Fruit fly (Drosophila melanogaster): ENCODE measurements around the gene vilya.

Gene vilya

DNA sequence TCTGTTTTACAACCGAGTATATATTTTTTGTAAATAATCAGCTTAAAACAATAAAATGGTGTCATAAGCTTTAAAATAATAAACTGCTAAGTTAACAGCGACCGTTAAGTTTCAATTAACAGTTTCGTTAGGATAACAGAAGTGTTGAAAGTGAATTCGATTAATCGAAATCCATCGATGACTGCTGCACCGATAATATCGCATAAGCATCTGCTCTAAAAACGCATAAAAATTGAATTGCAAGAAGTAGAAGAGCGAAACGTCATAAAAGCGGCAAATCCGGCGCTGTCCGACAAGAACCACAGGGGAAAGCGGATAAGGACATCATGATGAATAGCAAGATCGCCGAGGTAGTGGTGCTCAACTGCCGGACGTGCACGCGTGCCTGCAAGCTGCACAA, 1.0 kb downstream of the vilya start, which contains the start of gene dwg (continued):
- TF ChIP-seq Sox102F (GFP tag; optimal IDR thresholded peaks at IDR 0.05), result no peak
- no peak for TF ChIP-seq hth (optimal IDR thresholded peaks at IDR 0.05)
- TF ChIP-seq jing (GFP tag; optimal IDR thresholded peaks at IDR 0.05), result no peak
- TF ChIP-seq tin (GFP tag; optimal IDR thresholded peaks at IDR 0.05), result no peak
- no peak for TF ChIP-seq CG17328 (GFP tag; IDR thresholded peaks at IDR 0.05)
- no peak for TF ChIP-seq lab (GFP tag; optimal IDR thresholded peaks at IDR 0.05)
- no peak for TF ChIP-seq gro (GFP tag; optimal IDR thresholded peaks at IDR 0.05)
- TF ChIP-seq oc (tag; optimal IDR thresholded peaks at IDR 0.05), result no peak
- TF ChIP-seq CG10654 (GFP tag; optimal IDR thresholded peaks at IDR 0.05), result no peak
- no peak for TF ChIP-seq CG12942 (GFP tag; optimal IDR thresholded peaks at IDR 0.05)
- no peak for TF ChIP-seq CG14441 (GFP tag; IDR thresholded peaks at IDR 0.05)
- peak; percentile 79 for TF ChIP-seq Sry-δ (GFP tag; optimal IDR thresholded peaks at IDR 0.05)
- TF ChIP-seq nerfin-1 (tag; optimal IDR thresholded peaks at IDR 0.05), result no peak
- TF ChIP-seq PHDP (tag; optimal IDR thresholded peaks at IDR 0.05), result no peak
- TF ChIP-seq CG3838 (GFP tag; optimal IDR thresholded peaks at IDR 0.05), result no peak
- no peak for TF ChIP-seq gt (GFP tag; IDR thresholded peaks at IDR 0.05)
- no peak for TF ChIP-seq gem (tag; optimal IDR thresholded peaks at IDR 0.05)
- no peak for TF ChIP-seq Bdp1 (GFP tag; optimal IDR thresholded peaks at IDR 0.05)
- TF ChIP-seq Poxn (GFP tag; IDR thresholded peaks at IDR 0.05), result no peak
- no peak for TF ChIP-seq gce (GFP tag; IDR thresholded peaks at IDR 0.05)
- no peak for TF ChIP-seq CoRest (tag; optimal IDR thresholded peaks at IDR 0.05)
- no peak for TF ChIP-seq Adf1 (GFP tag; IDR thresholded peaks at IDR 0.05)
- no peak for TF ChIP-seq CG5245 (GFP tag; optimal IDR thresholded peaks at IDR 0.05)
- no peak for TF ChIP-seq CG5180 (GFP tag; optimal IDR thresholded peaks at IDR 0.05)
- no peak for TF ChIP-seq CG3281 (GFP tag; optimal IDR thresholded peaks at IDR 0.05)
- no peak for TF ChIP-seq pita (GFP tag; optimal IDR thresholded peaks at IDR 0.05)
- TF ChIP-seq bowl (GFP tag; IDR thresholded peaks at IDR 0.05), result no peak
- TF ChIP-seq vvl (GFP tag; IDR thresholded peaks at IDR 0.05), result no peak
- peak; percentile 66 for TF ChIP-seq MESR4 (GFP tag; optimal IDR thresholded peaks at IDR 0.05)
- no peak for TF ChIP-seq sqz (GFP tag; optimal IDR thresholded peaks at IDR 0.05)
- no peak for TF ChIP-seq CG1832 (GFP tag; optimal IDR thresholded peaks at IDR 0.05)
- no peak for TF ChIP-seq bcd (GFP tag; optimal IDR thresholded peaks at IDR 0.05)
- TF ChIP-seq unpg (GFP tag; optimal IDR thresholded peaks at IDR 0.05), result no peak
- TF ChIP-seq lmd (GFP tag; IDR thresholded peaks at IDR 0.05), result no peak
- TF ChIP-seq jigr1 (GFP tag; IDR thresholded peaks at IDR 0.05), result no peak
- TF ChIP-seq ci (GFP tag; IDR thresholded peaks at IDR 0.05), result no peak
- no peak for TF ChIP-seq CG13624 (GFP tag; optimal IDR thresholded peaks at IDR 0.05)
- no peak for TF ChIP-seq NC2β (GFP tag; optimal IDR thresholded peaks at IDR 0.05)
- TF ChIP-seq prd (optimal IDR thresholded peaks at IDR 0.05), result no peak
- no peak for TF ChIP-seq prd (GFP tag; IDR thresholded peaks at IDR 0.05)
- no peak for TF ChIP-seq schlank (tag; optimal IDR thresholded peaks at IDR 0.05)
- TF ChIP-seq tll (GFP tag; optimal IDR thresholded peaks at IDR 0.05), result no peak
- no peak for TF ChIP-seq ATbp (GFP tag; optimal IDR thresholded peaks at IDR 0.05)
- no peak for TF ChIP-seq zfh1 (GFP tag; IDR thresholded peaks at IDR 0.05)
- peak; percentile 56 for TF ChIP-seq CG4617 (GFP tag; optimal IDR thresholded peaks at IDR 0.05; ENCODE audit: borderline replicate concordance)
- TF ChIP-seq Ets65A (GFP tag), result no peak
- peak; percentile 38 for TF ChIP-seq Abd-B (GFP tag; optimal IDR thresholded peaks at IDR 0.05)
- no peak for TF ChIP-seq Lpt (GFP tag; optimal IDR thresholded peaks at IDR 0.05)
- peak; percentile 67 for TF ChIP-seq CG3995 (GFP tag; optimal IDR thresholded peaks at IDR 0.05)
- no peak for TF ChIP-seq CG18619 (GFP tag; optimal IDR thresholded peaks at IDR 0.05)
- no peak for TF ChIP-seq hkb (optimal IDR thresholded peaks at IDR 0.05)
- no peak for TF ChIP-seq hkb (GFP tag; IDR thresholded peaks at IDR 0.05)
- no peak for TF ChIP-seq Jarid2 (GFP tag; optimal IDR thresholded peaks at IDR 0.05)
